Worm (Caenorhabditis elegans) whole organism, young adult: ENCODE data around the gene mltn-1.

ENCODE experiments used
- F22D6.2 ChIP-seq: sonication (generic microtip); optimal IDR thresholded peaks from 2 replicates; lab custom pipeline; 2016; ENCODE audit warnings: mild to moderate bottlenecking, missing genetic modification characterization, missing compliant biosample characterization
- K11D2.4 ChIP-seq: fragments of 200-800 bp; sonication (Bioruptor generic); IDR thresholded peaks from 2 replicates; pipeline ENCODE4 v1.3.6; 2022; ENCODE audit warnings: missing genetic modification reagents, missing genetic modification characterization, missing compliant biosample characterization
- Y53G8AR.9 ChIP-seq: fragments of 200-800 bp; sonication (Bioruptor generic); conservative IDR thresholded peaks from 2 replicates; pipeline ENCODE4 v1.3.6; 2022; ENCODE audit warnings: missing genetic modification reagents, missing genetic modification characterization, missing compliant biosample characterization
- ama-1 ChIP-seq, 3 experiments: fragments of 150-350 bp in 1 of 3; sonication (generic microtip) in 2 of 3; optimal IDR thresholded peaks; 2 replicates each; lab custom pipeline; 2014 to 2018; ENCODE audit warnings: missing biosample characterization in 2 of 3, missing genetic modification characterization in 2 of 3, missing genetic modification reagents in 2 of 3
- atf-7 ChIP-seq: sonication (generic microtip); optimal IDR thresholded peaks from 2 replicates; lab custom pipeline; 2017; ENCODE audit warnings: mild to moderate bottlenecking, missing genetic modification characterization, missing compliant biosample characterization
- cebp-1 ChIP-seq, 2 experiments: fragments of 200-800 bp in 1 of 2; sonication (Bioruptor generic) in 1 of 2; sonication (generic microtip) in 1 of 2; IDR thresholded peaks in 1 of 2; optimal IDR thresholded peaks in 1 of 2; 2 replicates each; pipeline versions ENCODE4 v1.3.6 to Lab custom; 2017 to 2022; ENCODE audit warnings: missing compliant biosample characterization in 2 of 2, missing genetic modification characterization in 2 of 2, mild to moderate bottlenecking in 1 of 2, missing genetic modification reagents in 1 of 2, moderate library complexity in 1 of 2
- mes-4 ChIP-seq: sonication (generic microtip); optimal IDR thresholded peaks from 2 replicates; lab custom pipeline; 2016; ENCODE audit warnings: missing genotype, missing genetic modification characterization, missing compliant biosample characterization
- nfyb-1 ChIP-seq: fragments of 200-800 bp; sonication (Bioruptor generic); IDR thresholded peaks from 2 replicates; pipeline ENCODE4 v1.3.6; 2022; ENCODE audit warnings: missing genetic modification reagents, missing genetic modification characterization, missing compliant biosample characterization
- nhr-90 ChIP-seq: sonication (generic microtip); optimal IDR thresholded peaks from 2 replicates; lab custom pipeline; 2016; ENCODE audit warnings: missing genotype, mild to moderate bottlenecking, missing genetic modification characterization, missing compliant biosample characterization
- snpc-1.1 ChIP-seq: sonication (generic microtip); optimal IDR thresholded peaks from 2 replicates; lab custom pipeline; 2017; ENCODE audit warnings: missing genetic modification characterization, mild to moderate bottlenecking, missing compliant biosample characterization, antibody characterized with exemption, moderate library complexity, missing genotype, missing genetic modification reagents; ENCODE audit not compliant: insufficient read depth
- tbp1 ChIP-seq: fragments of 200-800 bp; sonication (Bioruptor generic); optimal IDR thresholded peaks from 2 replicates; lab custom pipeline; 2018; ENCODE audit warnings: mild to moderate bottlenecking, missing genetic modification characterization, missing compliant biosample characterization
- unc-130 ChIP-seq: sonication (generic microtip); optimal IDR thresholded peaks from 2 replicates; lab custom pipeline; 2016; ENCODE audit warnings: missing genetic modification reagents, missing genetic modification characterization, missing compliant biosample characterization
- xnd-1 ChIP-seq: sonication (generic microtip); optimal IDR thresholded peaks from 2 replicates; lab custom pipeline; 2016; ENCODE audit warnings: missing genotype, missing genetic modification reagents, missing genetic modification characterization, missing compliant biosample characterization

DNA sequence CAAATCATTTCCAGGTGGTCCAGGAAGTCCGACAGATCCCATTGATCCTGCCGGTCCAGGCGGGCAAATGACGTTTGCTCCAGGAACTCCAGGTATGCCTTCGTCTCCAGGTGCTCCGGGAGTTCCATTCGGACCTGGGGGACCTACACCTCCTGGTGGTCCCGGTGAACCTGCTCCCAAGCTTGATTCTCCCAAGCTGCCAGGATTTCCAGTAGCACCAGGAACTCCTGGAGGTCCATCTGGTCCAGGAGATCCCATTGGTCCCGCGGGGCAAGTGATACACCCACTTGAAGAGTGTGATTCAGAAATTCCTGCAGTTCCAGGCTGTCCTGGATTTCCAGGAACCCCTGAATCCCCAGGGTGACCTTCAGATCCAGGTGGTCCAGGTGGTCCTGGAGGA is 48.7 kb downstream of the mltn-1 start:
- no peak for TF ChIP-seq F22D6.2
- TF ChIP-seq K11D2.4 (GFP tag; lab: Robert Waterston, UW), result no peak
- TF ChIP-seq nfyb-1 (GFP tag; lab: Robert Waterston, UW), result no peak
- TF ChIP-seq nhr-90 (tag; lab: Kevin White, UChicago), result no peak
- no peak for TF ChIP-seq xnd-1 (tag; lab: Kevin White, UChicago)
- TF ChIP-seq cebp-1 (GFP tag; IDR thresholded peaks at IDR 0.05; lab: Robert Waterston, UW), result no peak
- TF ChIP-seq cebp-1 (tag; optimal IDR thresholded peaks at IDR 0.05; lab: Kevin White, UChicago), result no peak
- no peak for TF ChIP-seq snpc-1.1 (tag; lab: Kevin White, UChicago)
- TF ChIP-seq Y53G8AR.9 (GFP tag; lab: Robert Waterston, UW), result no peak
- TF ChIP-seq atf-7 (tag; lab: Kevin White, UChicago), result no peak
- no peak for TF ChIP-seq unc-130
- TF ChIP-seq tbp1 (GFP tag; lab: Kevin White, UChicago), result no peak
- no peak for TF ChIP-seq mes-4 (tag; lab: Kevin White, UChicago)
- no peak for TF ChIP-seq ama-1 (optimal IDR thresholded peaks at IDR 0.05; lab: Kevin White, UChicago)
- no peak for TF ChIP-seq ama-1 (GFP tag; optimal IDR thresholded peaks at IDR 0.05; lab: Kevin White, UChicago)
